Worm (Caenorhabditis elegans) whole organism, L3 larva: ENCODE data around the gene C03G6.21.

Experiments
- R02D3.7 ChIP-seq: fragments of 150-350 bp; optimal IDR thresholded peaks from 2 replicates; lab custom pipeline; 2014; ENCODE audit warnings: missing biosample characterization, missing genetic modification characterization
- ZK546.5 ChIP-seq: sonication (generic microtip); optimal IDR thresholded peaks from 2 replicates; lab custom pipeline; 2017; ENCODE audit warnings: missing biosample characterization, missing genetic modification characterization
- aly-2 ChIP-seq: fragments of 150-350 bp; optimal IDR thresholded peaks from 2 replicates; lab custom pipeline; 2014; ENCODE audit warnings: missing biosample characterization, missing genetic modification characterization
- ceh-28 ChIP-seq: fragments of 150-350 bp; optimal IDR thresholded peaks from 2 replicates; lab custom pipeline; 2014; ENCODE audit warnings: missing biosample characterization, missing genetic modification reagents, missing genetic modification characterization
- ceh-82 ChIP-seq: fragments of 150-350 bp; optimal IDR thresholded peaks from 2 replicates; lab custom pipeline; 2014; ENCODE audit warnings: missing biosample characterization, missing genetic modification characterization
- ceh-9 ChIP-seq: sonication (generic microtip); optimal IDR thresholded peaks from 2 replicates; lab custom pipeline; 2018; ENCODE audit warnings: missing biosample characterization, missing genetic modification characterization
- daf-12 ChIP-seq: fragments of 150-350 bp; optimal IDR thresholded peaks from 2 replicates; lab custom pipeline; 2014; ENCODE audit warnings: missing biosample characterization, missing genetic modification reagents, missing genetic modification characterization
- egl-27 ChIP-seq: sonication (generic microtip); optimal IDR thresholded peaks from 4 replicates; lab custom pipeline; 2017; ENCODE audit warnings: missing biosample characterization, missing genetic modification reagents, missing genetic modification characterization
- egl-5 ChIP-seq: fragments of 150-350 bp; optimal IDR thresholded peaks from 2 replicates; lab custom pipeline; 2017; ENCODE audit warnings: missing biosample characterization, missing genetic modification reagents, missing genetic modification characterization, inconsistent platforms
- elt-2 ChIP-seq: sonication (generic microtip); optimal IDR thresholded peaks from 2 replicates; lab custom pipeline; 2016; ENCODE audit warnings: missing genetic modification reagents, mild to moderate bottlenecking, missing genetic modification characterization, missing compliant biosample characterization
- elt-3 ChIP-seq, 3 experiments: fragments of 150-350 bp in 1 of 3; sonication (generic microtip) in 2 of 3; optimal IDR thresholded peaks; 2 replicates in 2 of 3; 4 replicates in 1 of 3; lab custom pipeline; 2014 to 2017; ENCODE audit warnings: missing biosample characterization in 3 of 3, missing genetic modification characterization in 3 of 3
- eor-1 ChIP-seq, 2 experiments: fragments of 150-350 bp; optimal IDR thresholded peaks; 2 replicates each; lab custom pipeline; 2014 to 2018; ENCODE audit warnings: missing biosample characterization in 2 of 2, missing genetic modification characterization in 2 of 2
- fkh-2 ChIP-seq: fragments of 150-350 bp; optimal IDR thresholded peaks from 2 replicates; lab custom pipeline; 2014; ENCODE audit warnings: missing biosample characterization, missing genetic modification reagents, missing genetic modification characterization
- fos-1 ChIP-seq: fragments of 150-350 bp; optimal IDR thresholded peaks from 2 replicates; lab custom pipeline; 2014; ENCODE audit warnings: missing biosample characterization, missing genetic modification characterization
- hmg-11 ChIP-seq: sonication (generic microtip); optimal IDR thresholded peaks from 2 replicates; lab custom pipeline; 2016; ENCODE audit warnings: missing genetic modification characterization, missing compliant biosample characterization
- lin-15B ChIP-seq: fragments of 150-350 bp; optimal IDR thresholded peaks from 2 replicates; lab custom pipeline; 2014; ENCODE audit warnings: missing biosample characterization, missing genetic modification characterization
- lin-39 ChIP-seq: fragments of 150-350 bp; optimal IDR thresholded peaks from 2 replicates; lab custom pipeline; 2018; ENCODE audit warnings: missing biosample characterization, missing genetic modification reagents, missing genetic modification characterization
- lsy-12 ChIP-seq: sonication (generic microtip); optimal IDR thresholded peaks from 2 replicates; lab custom pipeline; 2016; ENCODE audit warnings: mild to moderate bottlenecking, missing genetic modification characterization, missing compliant biosample characterization
- mml-1 ChIP-seq: fragments of 150-350 bp; sonication (generic microtip); optimal IDR thresholded peaks from 3 replicates; lab custom pipeline; 2014; ENCODE audit warnings: missing biosample characterization, missing genetic modification characterization
- nfya-1 ChIP-seq: sonication (generic microtip); optimal IDR thresholded peaks from 2 replicates; lab custom pipeline; 2017; ENCODE audit warnings: missing genetic modification characterization, mild to moderate bottlenecking, missing compliant biosample characterization, antibody characterized with exemption, moderate library complexity; ENCODE audit not compliant: insufficient read depth
- nhr-11 ChIP-seq: fragments of 150-350 bp; optimal IDR thresholded peaks from 2 replicates; lab custom pipeline; 2014; ENCODE audit warnings: missing biosample characterization, missing genetic modification characterization
- nhr-12 ChIP-seq: fragments of 150-350 bp; optimal IDR thresholded peaks from 2 replicates; lab custom pipeline; 2014; ENCODE audit warnings: missing biosample characterization, missing genetic modification characterization
- nhr-23 ChIP-seq: fragments of 150-350 bp; optimal IDR thresholded peaks from 2 replicates; lab custom pipeline; 2014; ENCODE audit warnings: missing biosample characterization, missing genetic modification reagents, missing genetic modification characterization
- nhr-237 ChIP-seq: fragments of 150-350 bp; optimal IDR thresholded peaks from 2 replicates; lab custom pipeline; 2014; ENCODE audit warnings: missing biosample characterization, missing genetic modification characterization
- nhr-25 ChIP-seq: sonication (generic microtip); optimal IDR thresholded peaks from 2 replicates; lab custom pipeline; 2017; ENCODE audit warnings: missing biosample characterization, missing genetic modification characterization
- nhr-43 ChIP-seq: sonication (generic microtip); optimal IDR thresholded peaks from 2 replicates; lab custom pipeline; 2016; ENCODE audit warnings: mild to moderate bottlenecking, missing genetic modification characterization, missing compliant biosample characterization; ENCODE audit not compliant: poor library complexity, severe bottlenecking
- nhr-67 ChIP-seq: fragments of 150-350 bp; optimal IDR thresholded peaks from 2 replicates; lab custom pipeline; 2014; ENCODE audit warnings: missing biosample characterization, missing genetic modification characterization
- pha-4 ChIP-seq: fragments of 150-350 bp; optimal IDR thresholded peaks from 2 replicates; lab custom pipeline; 2014; ENCODE audit warnings: missing biosample characterization, missing genetic modification reagents, missing genetic modification characterization
- pqm-1 ChIP-seq: fragments of 150-350 bp; optimal IDR thresholded peaks from 2 replicates; lab custom pipeline; 2017; ENCODE audit warnings: missing biosample characterization, missing genetic modification characterization, inconsistent platforms
- sea-2 ChIP-seq: fragments of 150-350 bp; sonication (generic microtip); optimal IDR thresholded peaks from 4 replicates; lab custom pipeline; 2014; ENCODE audit warnings: missing biosample characterization, missing genetic modification reagents, missing genetic modification characterization
- unc-39 ChIP-seq: sonication (generic microtip); optimal IDR thresholded peaks from 4 replicates; lab custom pipeline; 2017; ENCODE audit warnings: missing biosample characterization, missing genetic modification characterization
- unc-62 ChIP-seq: fragments of 150-350 bp; sonication (generic microtip); optimal IDR thresholded peaks from 4 replicates; lab custom pipeline; 2014; ENCODE audit warnings: missing biosample characterization, missing genetic modification reagents, missing genetic modification characterization
- ztf-4 ChIP-seq: fragments of 150-350 bp; optimal IDR thresholded peaks from 2 replicates; lab custom pipeline; 2014; ENCODE audit warnings: missing biosample characterization, missing genetic modification characterization

C03G6.21 gene

DNA sequence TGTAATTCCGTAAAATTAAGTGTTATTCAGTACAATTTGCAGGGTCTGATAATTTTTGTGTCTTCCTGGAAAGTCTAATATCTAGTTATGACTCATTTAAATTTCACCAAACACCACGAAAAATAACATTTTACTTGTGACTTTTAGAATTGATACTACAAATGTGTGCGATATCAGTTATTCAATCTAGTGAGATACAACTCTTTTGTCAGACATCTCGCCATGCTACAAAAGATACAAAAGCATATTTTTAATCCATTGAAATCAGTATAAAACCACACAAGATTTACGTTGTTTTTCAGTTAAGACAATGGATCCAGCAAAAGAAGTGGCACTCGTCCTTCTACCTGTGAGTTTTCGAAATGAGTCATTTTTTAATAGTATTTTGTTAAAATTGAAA is 17.5 kb upstream of the C03G6.21 start, which contains the start of gene srx-56:
Gene srx-56 (plus strand): TSS at position 301 of the 400 bp plus-strand sequence.
- no peak for TF ChIP-seq nhr-25 (tag; lab: Kevin White, UChicago)

DNA sequence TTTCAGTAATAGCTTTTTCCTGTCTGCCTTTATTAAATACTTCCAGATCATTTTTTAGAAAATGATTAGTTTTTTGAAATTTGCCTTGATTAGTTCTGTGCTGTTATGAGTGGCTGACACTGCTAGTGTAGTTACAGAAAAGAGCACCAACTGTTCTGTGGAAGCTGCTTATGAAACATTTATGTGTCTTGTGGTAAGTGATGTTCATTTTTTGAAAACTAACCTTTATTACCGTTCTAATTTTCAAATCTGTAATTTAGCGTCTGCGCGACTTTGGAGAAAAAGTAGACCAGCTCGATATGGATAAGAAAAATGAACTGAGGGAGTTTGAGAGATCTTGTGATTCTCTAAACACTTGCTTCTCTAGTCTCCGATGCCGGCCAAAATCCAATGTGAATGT is 13.0 kb upstream of the C03G6.21 start, which contains the start of gene srj-14:
Gene srj-14 (plus strand): TSS at position 131 of the 400 bp plus-strand sequence.
- TF ChIP-seq elt-3 (tag; optimal IDR thresholded peaks at IDR 0.05; lab: Kevin White, UChicago) (no peak), nhr-12 (tag; lab: Kevin White, UChicago) (no peak), hmg-11 (tag; lab: Kevin White, UChicago) (no peak), nhr-11 (tag; lab: Kevin White, UChicago) (no peak), nhr-43 (tag; lab: Kevin White, UChicago) (no peak), ceh-9 (tag; lab: Kevin White, UChicago) (no peak), unc-39 (no peak), unc-62 (GFP tag; lab: Kevin White, UChicago) (no peak), eor-1 (tag; optimal IDR thresholded peaks at IDR 0.05; lab: Kevin White, UChicago) (no peak), lin-39 (no peak), nhr-237 (tag; lab: Kevin White, UChicago) (no peak), sea-2 (GFP tag; lab: Kevin White, UChicago) (no peak), lsy-12 (tag; lab: Kevin White, UChicago) (no peak), egl-27 (tag; lab: Kevin White, UChicago) (no peak), mml-1 (no peak), ceh-82 (tag; lab: Kevin White, UChicago) (no peak), pha-4 (tag; lab: Kevin White, UChicago) (no peak)

DNA sequence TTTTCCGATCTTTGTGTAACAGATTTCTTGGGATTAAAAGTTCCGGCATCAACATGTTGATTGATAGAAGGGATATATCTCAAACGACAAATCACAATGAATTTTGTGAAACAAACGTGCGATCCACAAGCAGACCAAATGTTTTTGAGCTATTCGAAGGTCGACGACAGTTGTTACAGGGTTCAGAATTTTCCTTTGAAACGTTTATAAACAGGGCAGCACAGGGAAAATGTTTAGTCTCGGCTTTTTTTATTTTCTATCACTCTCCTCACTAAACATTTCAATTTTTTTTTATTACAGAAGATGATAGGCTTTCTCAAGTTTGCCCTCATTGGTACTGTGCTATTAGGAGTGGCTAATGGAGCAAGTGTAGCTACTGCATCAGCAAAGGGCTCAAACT is 8.4 kb upstream of the C03G6.21 start, which contains the start of gene exc-13:
Gene exc-13 (plus strand): TSS at position 301 of the 400 bp plus-strand sequence.
- TF ChIP-seq lin-39 (peak; percentile 2), fos-1 (tag; lab: Kevin White, UChicago) (no peak)
- TF ChIP-seq, all 47 proteins: peak for 1

DNA sequence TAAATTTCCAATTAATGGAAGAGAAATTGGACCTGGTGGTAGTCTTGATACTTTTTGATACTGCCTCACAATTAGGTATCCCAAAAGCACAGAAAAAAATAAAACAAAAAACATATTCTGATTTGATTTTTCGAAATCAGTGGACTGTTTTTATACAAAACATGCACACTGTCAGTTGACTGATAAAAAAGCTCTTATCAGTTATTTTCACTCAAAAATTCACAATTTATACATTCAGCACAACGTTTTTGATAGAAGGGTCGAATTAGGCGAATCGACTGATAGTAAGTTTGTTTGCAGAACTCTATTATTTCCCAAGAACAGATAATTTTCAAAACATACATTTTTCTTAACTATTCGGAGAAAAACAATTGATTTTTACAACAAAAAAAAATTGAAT is 7.5 kb upstream of the C03G6.21 start, which contains the start of gene cyp-35A2:
Gene cyp-35A2 (minus strand): TSS at position 124 of the 400 bp plus-strand sequence.
- peak; percentile 86 for TF ChIP-seq elt-2 (tag; lab: Kevin White, UChicago)
- TF ChIP-seq nhr-237 (tag; lab: Kevin White, UChicago) = no peak
- no peak for TF ChIP-seq nfya-1
- peak; percentile 79 for TF ChIP-seq pqm-1 (tag; lab: Kevin White, UChicago)
- no peak for TF ChIP-seq unc-39

DNA sequence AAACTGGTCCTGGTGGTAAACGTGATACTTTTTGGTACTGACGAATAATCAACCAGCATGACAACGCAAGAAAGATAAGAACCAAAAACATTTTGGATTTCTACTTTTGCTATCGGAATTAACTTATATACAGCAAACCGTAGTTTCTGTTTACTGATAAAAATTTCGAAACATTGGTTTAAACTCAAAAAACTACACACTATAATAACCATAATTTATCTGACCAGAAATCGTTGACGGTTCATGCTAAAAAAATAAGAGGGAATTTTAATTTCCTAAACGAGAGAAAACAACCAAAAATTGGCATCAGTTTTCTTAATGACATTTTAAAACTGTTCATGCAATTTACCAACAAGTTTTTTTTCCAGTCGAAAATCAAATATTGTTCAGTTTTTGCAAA is 5.1 kb upstream of the C03G6.21 start, which contains the start of gene cyp-35A1:
Gene cyp-35A1 (minus strand): TSS at position 101 of the 400 bp plus-strand sequence.
- no peak for TF ChIP-seq sea-2 (GFP tag; lab: Kevin White, UChicago)
- TF ChIP-seq ceh-9 (tag; lab: Kevin White, UChicago) = no peak
- no peak for TF ChIP-seq unc-62 (GFP tag; lab: Kevin White, UChicago)
- TF ChIP-seq ceh-82 (tag; lab: Kevin White, UChicago) = no peak
- no peak for TF ChIP-seq R02D3.7 (tag; lab: Kevin White, UChicago)
- no peak for TF ChIP-seq nfya-1
- no peak for TF ChIP-seq ceh-28 (tag; lab: Kevin White, UChicago)
- TF ChIP-seq nhr-23 (tag; lab: Kevin White, UChicago) = no peak
- no peak for TF ChIP-seq eor-1 (tag; optimal IDR thresholded peaks at IDR 0.05; lab: Kevin White, UChicago)
- no peak for TF ChIP-seq ZK546.5 (tag; lab: Kevin White, UChicago)
- no peak for TF ChIP-seq elt-2 (tag; lab: Kevin White, UChicago)
- no peak for TF ChIP-seq aly-2 (tag; lab: Kevin White, UChicago)
- no peak for TF ChIP-seq egl-27 (tag; lab: Kevin White, UChicago)
- TF ChIP-seq nhr-25 (tag; lab: Kevin White, UChicago) = no peak
- no peak for TF ChIP-seq nhr-43 (tag; lab: Kevin White, UChicago)
- no peak for TF ChIP-seq unc-39

DNA sequence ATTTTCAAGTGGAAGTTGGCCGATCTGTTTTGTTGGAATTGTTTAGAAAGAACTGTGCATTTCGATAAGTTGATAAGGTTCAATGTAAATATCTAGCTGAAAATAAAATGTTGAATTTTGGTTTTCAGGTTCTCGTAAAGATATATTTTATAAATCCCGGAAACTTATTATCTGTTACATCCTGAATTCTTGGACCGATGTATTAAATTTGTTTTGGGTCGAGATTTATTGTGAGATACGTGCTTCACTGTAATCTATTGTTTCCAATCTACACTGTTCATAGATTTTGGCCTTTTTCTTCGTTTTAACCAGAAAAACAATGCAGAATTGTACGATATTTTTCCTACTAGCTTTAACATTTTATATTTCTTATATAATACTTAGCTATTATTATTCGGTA is 548 bp upstream of the C03G6.21 start, which contains the start of gene C03G6.6:
Gene C03G6.6 (plus strand): TSS at position 301 of the 400 bp plus-strand sequence.
- TF ChIP-seq ztf-4 (tag; lab: Kevin White, UChicago) (no peak), nhr-67 (no peak), pha-4 (tag; lab: Kevin White, UChicago) (no peak), ceh-9 (tag; lab: Kevin White, UChicago) (no peak), eor-1 (tag; optimal IDR thresholded peaks at IDR 0.05; lab: Kevin White, UChicago) (no peak), ceh-82 (tag; lab: Kevin White, UChicago) (no peak), unc-62 (GFP tag; lab: Kevin White, UChicago) (no peak), fkh-2 (tag; lab: Kevin White, UChicago) (no peak), egl-5 (tag; lab: Kevin White, UChicago) (no peak), nhr-11 (tag; lab: Kevin White, UChicago) (no peak), nhr-237 (tag; lab: Kevin White, UChicago) (no peak), lin-15B (tag; lab: Kevin White, UChicago) (no peak), daf-12 (tag; lab: Kevin White, UChicago) (no peak)
